Worm (Caenorhabditis elegans) whole organism, L4 larva: ENCODE measurements around the gene ZK185.1.

Experiments
- F37D6.2 ChIP-seq: sonication (generic microtip); optimal IDR thresholded peaks from 2 replicates; lab custom pipeline; 2016; ENCODE audit warnings: mild to moderate bottlenecking, missing genetic modification characterization, missing compliant biosample characterization
- T26A8.4 ChIP-seq: fragments of 200-800 bp; sonication (Bioruptor generic); IDR thresholded peaks from 2 replicates; pipeline ENCODE4 v1.3.6; 2022; ENCODE audit warnings: missing genetic modification characterization, missing compliant biosample characterization
- ZK337.2 ChIP-seq: fragments of 200-800 bp; sonication (Bioruptor generic); IDR thresholded peaks from 2 replicates; pipeline ENCODE4 v1.3.6; 2022; ENCODE audit warnings: missing genetic modification reagents, missing genetic modification characterization, missing compliant biosample characterization
- aha-1 ChIP-seq: fragments of 150-350 bp; peaks from one replicate; lab custom pipeline; 2014; ENCODE audit warnings: missing biosample characterization, missing genetic modification characterization
- ama-1 ChIP-seq: fragments of 150-350 bp; optimal IDR thresholded peaks from 2 replicates; lab custom pipeline; 2014; ENCODE audit warnings: inconsistent platforms, mixed read lengths
- arid-1 ChIP-seq: fragments of 200-800 bp; sonication (Bioruptor generic); conservative IDR thresholded peaks from 2 replicates; pipeline ENCODE4 v1.3.6; 2022; ENCODE audit warnings: missing genetic modification reagents, missing genetic modification characterization, missing compliant biosample characterization
- attf-4 ChIP-seq: sonication (generic microtip); optimal IDR thresholded peaks from 3 replicates; lab custom pipeline; 2017; ENCODE audit warnings: missing biosample characterization, missing genetic modification characterization
- ceh-44 ChIP-seq: fragments of 200-800 bp; sonication (Bioruptor generic); IDR thresholded peaks from 2 replicates; pipeline ENCODE4 v1.3.6; 2022; ENCODE audit warnings: missing genetic modification reagents, missing genetic modification characterization, missing compliant biosample characterization
- ceh-62 ChIP-seq: sonication (generic microtip); optimal IDR thresholded peaks from 2 replicates; lab custom pipeline; 2017; ENCODE audit warnings: missing biosample characterization, missing genetic modification characterization
- ces-1 ChIP-seq: fragments of 150-350 bp; sonication (generic microtip); optimal IDR thresholded peaks from 4 replicates; lab custom pipeline; 2014; ENCODE audit warnings: missing biosample characterization, missing genetic modification reagents, missing genetic modification characterization
- ctbp-1 ChIP-seq: fragments of 200-800 bp; sonication (Bioruptor generic); IDR thresholded peaks from 2 replicates; pipeline ENCODE4 v1.3.6; 2022; ENCODE audit warnings: missing genetic modification reagents, missing genetic modification characterization, missing compliant biosample characterization
- daf-16 ChIP-seq, 3 experiments: sonication (generic microtip); optimal IDR thresholded peaks; 2 replicates each; lab custom pipeline; 2016 to 2017; ENCODE audit warnings: missing genetic modification characterization in 3 of 3, missing genetic modification reagents in 3 of 3, mild to moderate bottlenecking in 2 of 3, missing compliant biosample characterization in 2 of 3, missing biosample characterization in 1 of 3, moderate library complexity in 1 of 3
- daf-8 ChIP-seq: fragments of 200-800 bp; sonication (Bioruptor generic); IDR thresholded peaks from 2 replicates; pipeline ENCODE4 v1.3.6; 2022; ENCODE audit warnings: missing genetic modification characterization, missing compliant biosample characterization
- dmd-9 ChIP-seq: fragments of 200-800 bp; sonication (Bioruptor generic); IDR thresholded peaks from 2 replicates; pipeline ENCODE4 v1.3.6; 2022; ENCODE audit warnings: missing genetic modification reagents, missing genetic modification characterization, missing compliant biosample characterization
- hlh-11 ChIP-seq: fragments of 200-800 bp; sonication (Bioruptor generic); optimal IDR thresholded peaks from 2 replicates; lab custom pipeline; 2018; ENCODE audit warnings: mild to moderate bottlenecking, missing genetic modification characterization, missing compliant biosample characterization
- hmg-1.1 ChIP-seq: fragments of 200-800 bp; sonication (Bioruptor generic); IDR thresholded peaks from 2 replicates; pipeline ENCODE4 v1.3.6; 2022; ENCODE audit warnings: missing genetic modification reagents, missing genetic modification characterization, missing compliant biosample characterization
- jun-1 ChIP-seq: fragments of 150-350 bp; optimal IDR thresholded peaks from 2 replicates; lab custom pipeline; 2014; ENCODE audit warnings: missing biosample characterization, missing genetic modification reagents, missing genetic modification characterization
- lin-13 ChIP-seq: fragments of 150-350 bp; optimal IDR thresholded peaks from 2 replicates; lab custom pipeline; 2014; ENCODE audit warnings: missing biosample characterization, missing genetic modification reagents, missing genetic modification characterization
- lin-29 ChIP-seq: fragments of 200-800 bp; sonication (Bioruptor generic); IDR thresholded peaks from 2 replicates; pipeline ENCODE4 v1.3.6; 2022; ENCODE audit warnings: missing genetic modification reagents, missing genetic modification characterization, missing compliant biosample characterization
- lin-38 ChIP-seq: fragments of 200-800 bp; sonication (Bioruptor generic); IDR thresholded peaks from 2 replicates; pipeline ENCODE4 v1.3.6; 2022; ENCODE audit warnings: missing genetic modification reagents, missing genetic modification characterization, missing compliant biosample characterization
- lir-3 ChIP-seq: sonication (generic microtip); optimal IDR thresholded peaks from 2 replicates; lab custom pipeline; 2016; ENCODE audit warnings: mild to moderate bottlenecking, missing genetic modification characterization, missing compliant biosample characterization
- mdt-29 ChIP-seq: fragments of 200-800 bp; sonication (Bioruptor generic); IDR thresholded peaks from 2 replicates; pipeline ENCODE4 v1.3.6; 2022; ENCODE audit warnings: missing genetic modification reagents, missing genetic modification characterization, missing compliant biosample characterization
- mes-2 ChIP-seq: sonication (generic microtip); optimal IDR thresholded peaks from 2 replicates; lab custom pipeline; 2016; ENCODE audit warnings: missing genotype, mild to moderate bottlenecking, missing genetic modification characterization, missing compliant biosample characterization; ENCODE audit not compliant: poor library complexity, severe bottlenecking
- mxl-2 ChIP-seq: fragments of 200-800 bp; sonication (Bioruptor generic); conservative IDR thresholded peaks from 2 replicates; pipeline ENCODE4 v1.3.6; 2022; ENCODE audit warnings: missing genetic modification reagents, missing genetic modification characterization, missing compliant biosample characterization
- mxl-3 ChIP-seq: fragments of 200-800 bp; sonication (Bioruptor generic); optimal IDR thresholded peaks from 2 replicates; lab custom pipeline; 2018; ENCODE audit warnings: mild to moderate bottlenecking, missing genetic modification characterization, missing compliant biosample characterization
- nhr-102 ChIP-seq: sonication (generic microtip); optimal IDR thresholded peaks from 2 replicates; lab custom pipeline; 2016; ENCODE audit warnings: mild to moderate bottlenecking, missing genetic modification characterization, moderate library complexity, missing compliant biosample characterization
- nhr-28 ChIP-seq: fragments of 150-350 bp; optimal IDR thresholded peaks from 2 replicates; lab custom pipeline; 2014; ENCODE audit warnings: missing biosample characterization, missing genetic modification characterization
- nhr-76 ChIP-seq: fragments of 150-350 bp; optimal IDR thresholded peaks from 2 replicates; lab custom pipeline; 2014; ENCODE audit warnings: missing biosample characterization, missing genetic modification characterization
- php-3 ChIP-seq: fragments of 200-800 bp; sonication (Bioruptor generic); IDR thresholded peaks from 2 replicates; pipeline ENCODE4 v1.3.6; 2022; ENCODE audit warnings: missing genetic modification reagents, missing genetic modification characterization, missing compliant biosample characterization
- skn-1 ChIP-seq: fragments of 150-350 bp; optimal IDR thresholded peaks from 2 replicates; lab custom pipeline; 2014; ENCODE audit warnings: missing biosample characterization, missing genetic modification characterization
- spr-1 ChIP-seq: sonication (generic microtip); optimal IDR thresholded peaks from 2 replicates; lab custom pipeline; 2016; ENCODE audit warnings: mild to moderate bottlenecking, missing genetic modification characterization, missing compliant biosample characterization
- tag-97 ChIP-seq: fragments of 200-800 bp; sonication (Bioruptor generic); IDR thresholded peaks from 2 replicates; pipeline ENCODE4 v1.3.6; 2022; ENCODE audit warnings: missing genetic modification characterization, missing compliant biosample characterization
- tra-1 ChIP-seq: fragments of 200-800 bp; sonication (Bioruptor generic); IDR thresholded peaks from 2 replicates; pipeline ENCODE4 v1.3.6; 2022; ENCODE audit warnings: missing genetic modification reagents, missing genetic modification characterization, missing compliant biosample characterization
- unc-130 ChIP-seq: sonication (generic microtip); optimal IDR thresholded peaks from 2 replicates; lab custom pipeline; 2016; ENCODE audit warnings: missing genetic modification reagents, missing genetic modification characterization, missing compliant biosample characterization
- unc-62 ChIP-seq, 3 experiments: fragments of 150-350 bp in 1 of 3; sonication (generic microtip); optimal IDR thresholded peaks in 2 of 3; peaks in 1 of 3; 1 replicate in 1 of 3; 2 replicates in 2 of 3; lab custom pipeline; 2014 to 2017; ENCODE audit warnings: missing biosample characterization in 3 of 3, missing genetic modification characterization in 3 of 3, missing genetic modification reagents in 3 of 3, missing genotype in 1 of 3
- vab-7 ChIP-seq: fragments of 200-800 bp; sonication (Bioruptor generic); IDR thresholded peaks from 2 replicates; pipeline ENCODE4 v1.3.6; 2022; ENCODE audit warnings: missing genetic modification reagents, missing genetic modification characterization, missing compliant biosample characterization
- zfp-2 ChIP-seq: sonication (generic microtip); optimal IDR thresholded peaks from 2 replicates; lab custom pipeline; 2016; ENCODE audit warnings: mild to moderate bottlenecking, missing genetic modification characterization, missing compliant biosample characterization
- zip-11 ChIP-seq: fragments of 200-800 bp; sonication (Bioruptor generic); IDR thresholded peaks from 2 replicates; pipeline ENCODE4 v1.3.6; 2022; ENCODE audit warnings: missing genetic modification characterization, missing compliant biosample characterization

The ZK185.1 gene

DNA sequence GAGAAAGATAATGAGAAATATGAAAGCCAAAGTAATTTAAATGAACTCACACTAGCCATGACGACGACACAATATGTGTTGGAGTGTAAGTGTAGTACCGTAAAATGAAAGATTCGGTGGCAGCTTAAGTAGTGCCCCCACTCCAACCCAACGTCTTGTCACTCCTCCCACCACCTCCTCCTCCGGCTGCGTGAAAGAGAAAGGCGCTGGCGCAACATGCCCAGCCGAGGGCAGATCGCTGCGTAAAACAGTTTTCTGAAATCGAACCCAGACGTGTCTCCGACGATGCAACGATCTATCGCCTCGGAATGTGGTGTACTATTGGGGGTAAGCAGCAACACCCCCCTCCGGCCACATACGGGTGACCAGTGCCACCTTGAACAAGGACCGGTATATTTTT, 31.3 kb upstream of the ZK185.1 start, which contains the start of gene ZK180.5:
ZK180.5 (minus strand) TSS at position 101 of the 400 bp plus-strand sequence.
- no peak for TF ChIP-seq lin-13 (GFP tag; lab: Kevin White, UChicago)
- no peak for TF ChIP-seq hmg-1.1
- no peak for TF ChIP-seq lin-38
- TF ChIP-seq mxl-2 (GFP tag; lab: Robert Waterston, UW): no peak
- no peak for TF ChIP-seq ceh-62 (tag; lab: Kevin White, UChicago)
- TF ChIP-seq unc-62 (GFP tag; optimal IDR thresholded peaks at IDR 0.05 in 1 of 2; lab: Kevin White, UChicago): no peak
- TF ChIP-seq unc-62 (tag; optimal IDR thresholded peaks at IDR 0.05; lab: Kevin White, UChicago): no peak

DNA sequence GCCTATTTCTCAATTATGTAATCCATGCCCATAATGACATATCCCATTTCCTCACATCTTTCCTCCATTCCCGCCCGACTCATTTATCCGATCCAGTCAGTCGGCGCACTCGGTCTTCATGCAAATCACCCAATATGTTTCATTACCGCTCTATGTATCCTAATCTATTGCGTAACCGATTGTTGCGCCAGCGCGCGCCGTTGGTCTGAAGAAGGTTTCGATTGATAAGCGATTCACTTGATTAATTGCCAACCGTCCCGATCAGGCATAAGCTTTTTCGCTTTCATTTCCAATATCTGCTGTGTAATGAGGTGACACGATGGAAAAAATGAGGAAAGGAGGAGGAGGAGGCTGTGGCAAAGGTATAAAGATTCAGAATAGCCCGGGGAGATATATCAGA, 30.2 kb upstream of the ZK185.1 start:
- TF ChIP-seq vab-7 (no peak), ctbp-1 (GFP tag; lab: Robert Waterston, UW) (no peak), zip-11 (GFP tag; lab: Robert Waterston, UW) (no peak), ces-1 (GFP tag; lab: Kevin White, UChicago) (no peak), mxl-3 (peak; percentile 39), F37D6.2 (tag; lab: Kevin White, UChicago) (no peak), spr-1 (no peak), daf-8 (GFP tag; lab: Robert Waterston, UW) (no peak), nhr-28 (peak; percentile 5), daf-16 (GFP tag; optimal IDR thresholded peaks at IDR 0.05; lab: Kevin White, UChicago) (no peak), daf-16 (tag; optimal IDR thresholded peaks at IDR 0.05; lab: Kevin White, UChicago) (no peak), dmd-9 (GFP tag; lab: Robert Waterston, UW) (no peak), mdt-29 (GFP tag; lab: Robert Waterston, UW) (no peak), lir-3 (tag; lab: Kevin White, UChicago) (no peak)
- TF ChIP-seq, all 104 proteins: peak for 2

DNA sequence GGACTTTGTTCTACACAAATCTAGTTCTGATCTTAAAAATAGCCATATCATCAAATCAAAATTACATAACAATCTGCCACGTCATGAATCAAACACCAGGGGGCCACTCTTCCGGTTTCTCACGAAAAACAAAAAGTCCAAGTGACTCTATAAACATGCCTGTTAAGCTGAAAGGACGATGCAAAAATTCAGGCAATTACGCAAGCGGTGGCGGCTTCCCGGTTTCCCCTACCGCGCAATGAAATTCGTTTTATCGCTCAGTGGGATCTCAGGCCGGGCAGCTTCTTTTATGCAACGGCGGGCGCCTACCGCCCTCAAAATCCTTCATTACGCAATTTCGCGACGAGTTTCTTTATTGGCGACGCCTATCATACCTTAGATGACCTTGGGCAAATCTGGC, 28.6 kb upstream of the ZK185.1 start:
- TF ChIP-seq mxl-2 (GFP tag; lab: Robert Waterston, UW): no peak
- TF ChIP-seq nhr-102 (tag; lab: Kevin White, UChicago): peak; percentile 18
- no peak for TF ChIP-seq hlh-11 (tag; lab: Kevin White, UChicago)
- no peak for TF ChIP-seq F37D6.2 (tag; lab: Kevin White, UChicago)
- peak; percentile 63 for TF ChIP-seq ama-1
- TF ChIP-seq tra-1: no peak
- TF ChIP-seq nhr-76 (tag; lab: Kevin White, UChicago): no peak
- no peak for TF ChIP-seq ZK337.2 (GFP tag; lab: Robert Waterston, UW)
- no peak for TF ChIP-seq php-3
- TF ChIP-seq attf-4 (tag; lab: Kevin White, UChicago): no peak
- no peak for TF ChIP-seq zfp-2
- TF ChIP-seq arid-1 (GFP tag; lab: Robert Waterston, UW): 0 out of 2 replicates have a peak, but pooled peaks have one; percentile 14
- no peak for TF ChIP-seq mes-2 (tag; lab: Kevin White, UChicago)
- no peak for TF ChIP-seq aha-1 (tag; lab: Kevin White, UChicago)
- TF ChIP-seq tag-97: no peak
- TF ChIP-seq jun-1 (tag; lab: Kevin White, UChicago): no peak
- no peak for TF ChIP-seq skn-1 (tag; lab: Kevin White, UChicago)
- peak; percentile 20; the same call in 1 of the 2 replicates for TF ChIP-seq T26A8.4 (GFP tag; lab: Robert Waterston, UW)
- TF ChIP-seq daf-16 (GFP tag; optimal IDR thresholded peaks at IDR 0.05; lab: Kevin White, UChicago): no peak
- TF ChIP-seq daf-16 (tag; optimal IDR thresholded peaks at IDR 0.05; lab: Kevin White, UChicago): no peak
- TF ChIP-seq ctbp-1 (GFP tag; lab: Robert Waterston, UW): no peak
- TF ChIP-seq unc-130 (GFP tag; lab: Kevin White, UChicago): no peak
- TF ChIP-seq ces-1 (GFP tag; lab: Kevin White, UChicago): no peak
- TF ChIP-seq ceh-44: no peak
- TF ChIP-seq lin-29 (GFP tag; lab: Robert Waterston, UW): 0 out of 2 replicates have a peak, but pooled peaks have one; percentile 22
